Worm (Caenorhabditis elegans) whole organism, L4/young adult: ENCODE results near the gene mboa-1.

Experiments used
- W03F9.2 ChIP-seq: fragments of 150-350 bp; optimal IDR thresholded peaks from 2 replicates; lab custom pipeline; 2014; ENCODE audit warnings: missing biosample characterization, missing genetic modification characterization
- him-1 ChIP-seq: sonication (generic microtip); optimal IDR thresholded peaks from 2 replicates; lab custom pipeline; 2016; ENCODE audit warnings: missing genotype, missing genetic modification reagents, missing genetic modification characterization, missing compliant biosample characterization

DNA sequence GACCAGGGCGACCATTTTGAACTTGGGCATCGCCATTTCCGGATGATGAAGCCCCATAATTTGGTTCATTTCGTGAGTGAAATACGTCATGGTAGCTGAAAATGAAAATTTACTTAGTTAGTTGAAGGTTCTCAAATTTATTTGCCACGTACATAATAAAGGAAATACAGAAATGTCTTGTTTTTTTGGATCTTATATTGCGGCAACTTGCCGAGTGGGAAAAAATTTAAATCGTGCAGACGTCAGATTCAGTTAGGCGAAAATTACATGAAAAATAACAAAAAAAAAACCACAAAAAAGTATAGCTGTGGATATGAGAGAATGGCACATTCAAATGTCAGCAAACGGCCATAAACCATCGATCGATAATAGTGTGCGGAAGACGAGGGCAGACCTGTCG lies 28.2 kb downstream of the mboa-1 start, which contains the start of gene T27A8.2:
- no peak for TF ChIP-seq him-1 (tag; lab: Kevin White, UChicago)
- TF ChIP-seq W03F9.2 (tag; lab: Kevin White, UChicago): no peak
